Worm (Caenorhabditis elegans) whole organism, young adult: ENCODE results near the gene rps-30.

Experiments
- K12H6.12 ChIP-seq: fragments of 200-800 bp; sonication (Bioruptor generic); optimal IDR thresholded peaks from 2 replicates; lab custom pipeline; 2018; ENCODE audit warnings: mild to moderate bottlenecking, missing genetic modification characterization, missing compliant biosample characterization
- ama-1 ChIP-seq, 3 experiments: fragments of 150-350 bp in 1 of 3; sonication (generic microtip) in 2 of 3; optimal IDR thresholded peaks; 2 replicates each; lab custom pipeline; 2014 to 2018; ENCODE audit warnings: missing biosample characterization in 2 of 3, missing genetic modification characterization in 2 of 3, missing genetic modification reagents in 2 of 3
- ceh-58 ChIP-seq: fragments of 200-800 bp; sonication (Bioruptor generic); IDR thresholded peaks from 2 replicates; pipeline ENCODE4 v1.3.6; 2022; ENCODE audit warnings: missing genetic modification characterization, missing compliant biosample characterization
- hsf-1 ChIP-seq: fragments of 200-800 bp; sonication (Bioruptor generic); IDR thresholded peaks from 2 replicates; pipeline ENCODE4 v1.3.6; 2022; ENCODE audit warnings: missing genetic modification reagents, missing genetic modification characterization, missing compliant biosample characterization
- lin-35 ChIP-seq, 3 experiments: fragments of 150-350 bp in 2 of 3; sonication (generic microtip) in 1 of 3; optimal IDR thresholded peaks; 2 replicates each; lab custom pipeline; 2014 to 2018; ENCODE audit warnings: missing biosample characterization in 3 of 3, missing genetic modification characterization in 3 of 3, missing genetic modification reagents in 3 of 3
- nhr-90 ChIP-seq: sonication (generic microtip); optimal IDR thresholded peaks from 2 replicates; lab custom pipeline; 2016; ENCODE audit warnings: missing genotype, mild to moderate bottlenecking, missing genetic modification characterization, missing compliant biosample characterization
- pbrm-1 ChIP-seq: fragments of 200-800 bp; sonication (Bioruptor generic); IDR thresholded peaks from 2 replicates; pipeline ENCODE4 v1.3.6; 2022; ENCODE audit warnings: missing genetic modification reagents, missing genetic modification characterization, missing compliant biosample characterization
- tlf-1 ChIP-seq: fragments of 200-800 bp; sonication (Bioruptor generic); optimal IDR thresholded peaks from 2 replicates; lab custom pipeline; 2018; ENCODE audit warnings: mild to moderate bottlenecking, missing genetic modification characterization, missing compliant biosample characterization
- unc-62 ChIP-seq: fragments of 150-350 bp; optimal IDR thresholded peaks from 2 replicates; lab custom pipeline; 2014; ENCODE audit warnings: missing biosample characterization, missing genetic modification reagents, missing genetic modification characterization

DNA sequence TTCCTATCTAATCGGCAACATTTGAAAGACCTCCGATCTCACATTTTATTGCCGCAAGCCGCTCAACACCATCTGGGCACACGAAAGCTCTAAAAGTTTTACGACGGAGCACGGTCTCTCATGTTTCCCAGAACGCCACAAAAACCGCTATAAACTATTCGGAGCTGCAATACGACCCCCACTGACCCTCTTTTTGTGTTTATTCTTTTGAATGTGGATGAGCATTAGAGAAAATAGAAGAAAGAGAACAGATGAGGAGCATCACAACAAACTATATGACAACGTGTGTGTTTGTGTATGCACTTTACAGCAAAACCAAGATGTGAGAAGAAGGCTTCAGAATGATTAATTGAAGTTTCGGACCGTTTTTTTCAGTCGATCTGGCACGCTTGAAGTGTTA, 47.8 kb downstream of the rps-30 start:
- TF ChIP-seq nhr-90 (tag; lab: Kevin White, UChicago) (no peak), pbrm-1 (GFP tag; lab: Robert Waterston, UW) (no peak), tlf-1 (GFP tag; lab: Kevin White, UChicago) (no peak), unc-62 (GFP tag; lab: Kevin White, UChicago) (no peak), lin-35 (GFP tag; optimal IDR thresholded peaks at IDR 0.05; lab: Kevin White, UChicago) (no peak), hsf-1 (GFP tag; lab: Robert Waterston, UW) (no peak), ama-1 (optimal IDR thresholded peaks at IDR 0.05; lab: Kevin White, UChicago) (no peak), ama-1 (GFP tag; optimal IDR thresholded peaks at IDR 0.05; lab: Kevin White, UChicago) (no peak), K12H6.12 (tag; lab: Kevin White, UChicago) (no peak), ceh-58 (GFP tag; lab: Robert Waterston, UW) (no peak)
